Worm (Caenorhabditis elegans) whole organism, early embryonic: ENCODE data around the gene K03A11.1.

Experiments used
- aly-1 ChIP-seq: sonication (generic microtip); optimal IDR thresholded peaks from 2 replicates; lab custom pipeline; 2016; ENCODE audit warnings: missing genetic modification characterization, missing compliant biosample characterization
- ama-1 ChIP-seq: fragments of 150-350 bp; optimal IDR thresholded peaks from 2 replicates; lab custom pipeline; 2014
- ceh-13 ChIP-seq: fragments of 200-800 bp; sonication (Bioruptor generic); optimal IDR thresholded peaks from 2 replicates; lab custom pipeline; 2018; ENCODE audit warnings: mild to moderate bottlenecking, missing genetic modification characterization, missing compliant biosample characterization
- ets-7 ChIP-seq: sonication (generic microtip); optimal IDR thresholded peaks from 2 replicates; lab custom pipeline; 2016; ENCODE audit warnings: missing genotype, missing genetic modification characterization, missing compliant biosample characterization
- flt-1 ChIP-seq: fragments of 200-800 bp; sonication (Bioruptor generic); IDR thresholded peaks from 2 replicates; pipeline ENCODE4 v1.3.6; 2022; ENCODE audit warnings: missing genetic modification characterization, missing compliant biosample characterization
- hmbx-1 ChIP-seq: sonication (generic microtip); optimal IDR thresholded peaks from 2 replicates; lab custom pipeline; 2016; ENCODE audit warnings: mild to moderate bottlenecking, missing genetic modification characterization, missing compliant biosample characterization
- hmg-4 ChIP-seq: fragments of 200-800 bp; sonication (Bioruptor generic); optimal IDR thresholded peaks from 2 replicates; lab custom pipeline; 2018; ENCODE audit warnings: mild to moderate bottlenecking, missing genetic modification characterization, missing compliant biosample characterization
- hnd-1 ChIP-seq: sonication (generic microtip); optimal IDR thresholded peaks from 2 replicates; lab custom pipeline; 2016; ENCODE audit warnings: missing genetic modification characterization, missing compliant biosample characterization
- pes-1 ChIP-seq: fragments of 200-800 bp; sonication (Bioruptor generic); IDR thresholded peaks from 2 replicates; pipeline ENCODE4 v1.3.6; 2022; ENCODE audit warnings: missing genetic modification reagents, missing genetic modification characterization, missing compliant biosample characterization
- sea-1 ChIP-seq: fragments of 200-800 bp; sonication (Bioruptor generic); conservative IDR thresholded peaks from 2 replicates; pipeline ENCODE4 v1.3.6; 2022; ENCODE audit warnings: missing genetic modification characterization, missing compliant biosample characterization
- tbx-11 ChIP-seq: fragments of 200-800 bp; sonication (Bioruptor generic); IDR thresholded peaks from 2 replicates; pipeline ENCODE4 v1.3.6; 2022; ENCODE audit warnings: missing genetic modification characterization, missing compliant biosample characterization
- tbx-37 ChIP-seq: fragments of 200-800 bp; sonication (Bioruptor generic); conservative IDR thresholded peaks from 2 replicates; pipeline ENCODE4 v1.3.6; 2022; ENCODE audit warnings: missing genetic modification reagents, missing genetic modification characterization, missing compliant biosample characterization
- tra-4 ChIP-seq: sonication (generic microtip); optimal IDR thresholded peaks from 2 replicates; lab custom pipeline; 2017; ENCODE audit warnings: missing genetic modification characterization, missing compliant biosample characterization

DNA sequence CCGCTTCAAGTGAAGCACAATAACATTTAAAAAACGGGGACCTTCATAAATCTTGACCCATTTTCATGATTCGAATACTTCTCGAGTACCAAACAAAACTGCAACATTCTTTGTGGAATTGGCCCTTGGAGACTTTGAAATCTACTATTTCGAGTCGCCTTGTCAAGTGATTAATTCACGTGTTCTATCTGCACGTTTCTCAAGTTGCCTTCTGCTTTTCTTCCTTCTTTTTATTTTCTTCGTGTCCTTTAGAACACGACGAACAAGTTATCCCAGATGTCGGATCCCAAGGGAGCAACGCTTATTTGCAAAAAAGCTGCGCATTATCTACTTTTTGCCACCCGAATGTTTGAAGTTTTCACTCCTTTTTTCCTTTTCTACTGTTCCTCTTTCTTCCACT, 9.9 kb downstream of the K03A11.1 start:
- TF ChIP-seq flt-1 (GFP tag; lab: Robert Waterston, UW): no peak
- no peak for TF ChIP-seq ceh-13 (GFP tag; lab: Kevin White, UChicago)
- TF ChIP-seq ama-1 (lab: Kevin White, UChicago): no peak
- TF ChIP-seq ets-7: no peak
- TF ChIP-seq tra-4 (tag; lab: Kevin White, UChicago): no peak
- TF ChIP-seq hmbx-1: no peak
- no peak for TF ChIP-seq pes-1 (GFP tag; lab: Robert Waterston, UW)
- TF ChIP-seq hmg-4 (GFP tag; lab: Kevin White, UChicago): no peak
- no peak for TF ChIP-seq aly-1 (tag; lab: Kevin White, UChicago)
- no peak for TF ChIP-seq sea-1 (GFP tag; lab: Robert Waterston, UW)
- TF ChIP-seq tbx-37 (GFP tag; lab: Robert Waterston, UW): no peak
- TF ChIP-seq tbx-11 (GFP tag; lab: Robert Waterston, UW): no peak
- no peak for TF ChIP-seq hnd-1 (tag; lab: Kevin White, UChicago)
